Fruit fly (Drosophila melanogaster) whole organism, embryonic: ENCODE results near the gene Cpr65Au.

Experiments used
- Ada2b ChIP-seq: fragments of 200-800 bp; sonication (Bioruptor generic); IDR thresholded peaks from 2 replicates; pipeline ENCODE4 v1.3.6; 2022; ENCODE audit warnings: missing biosample characterization, missing genetic modification characterization
- Awh ChIP-seq: fragments of 200-800 bp; sonication (Bioruptor generic); IDR thresholded peaks from 2 replicates; pipeline ENCODE4, ENCODE4 v1.3.6; 2022; ENCODE audit warnings: missing biosample characterization, missing genetic modification characterization
- CG10209 ChIP-seq: fragments of 200-800 bp; sonication (Bioruptor generic); optimal IDR thresholded peaks from 3 replicates; lab custom pipeline; 2017; ENCODE audit warnings: missing biosample characterization, mild to moderate bottlenecking, missing genetic modification characterization, missing genetic modification reagents
- CG10979 ChIP-seq: fragments of 200-800 bp; sonication (Bioruptor generic); optimal IDR thresholded peaks from 2 replicates; lab custom pipeline; 2018; ENCODE audit warnings: missing biosample characterization, mild to moderate bottlenecking, missing genetic modification characterization, moderate library complexity
- CG14014 ChIP-seq: fragments of 200-800 bp; sonication (Bioruptor generic); IDR thresholded peaks from 2 replicates; pipeline ENCODE4 v1.3.6; 2022; ENCODE audit warnings: missing biosample characterization, missing genetic modification characterization
- CG14050 ChIP-seq: fragments of 200-800 bp; sonication (Bioruptor generic); IDR thresholded peaks from 3 replicates; pipeline ENCODE4 v1.3.6; 2022; ENCODE audit warnings: missing biosample characterization, missing genetic modification characterization
- CG15011 ChIP-seq: fragments of 200-800 bp; sonication (Bioruptor generic); optimal IDR thresholded peaks from 3 replicates; lab custom pipeline; 2018; ENCODE audit warnings: missing biosample characterization, mild to moderate bottlenecking, missing genetic modification characterization
- CG17359 ChIP-seq: fragments of 200-800 bp; sonication (Bioruptor generic); optimal IDR thresholded peaks from 3 replicates; lab custom pipeline; 2018; ENCODE audit warnings: missing biosample characterization, mild to moderate bottlenecking, missing genetic modification characterization, moderate library complexity
- CG17361 ChIP-seq: fragments of 200-800 bp; sonication (Bioruptor generic); IDR thresholded peaks from 3 replicates; pipeline ENCODE4 v1.3.6; 2022; ENCODE audit warnings: missing biosample characterization, missing genetic modification characterization
- CG17385 ChIP-seq: fragments of 200-800 bp; sonication (Bioruptor generic); optimal IDR thresholded peaks from 3 replicates; lab custom pipeline; 2018; ENCODE audit warnings: missing biosample characterization, mild to moderate bottlenecking, missing genetic modification characterization
- CG17829 ChIP-seq: fragments of 200-800 bp; optimal IDR thresholded peaks from 2 replicates; lab custom pipeline; 2019; ENCODE audit warnings: missing biosample characterization, mild to moderate bottlenecking, missing genetic modification characterization, moderate library complexity
- CG30403 ChIP-seq: fragments of 200-800 bp; sonication (Bioruptor generic); optimal IDR thresholded peaks from 3 replicates; lab custom pipeline; 2016; ENCODE audit warnings: missing biosample characterization, missing genetic modification characterization
- CG31441 ChIP-seq: fragments of 200-800 bp; sonication (Bioruptor generic); IDR thresholded peaks from 2 replicates; pipeline ENCODE4 v1.3.6; 2022; ENCODE audit warnings: missing biosample characterization, missing genetic modification characterization
- CG3281 ChIP-seq: fragments of 200-800 bp; sonication (Bioruptor generic); optimal IDR thresholded peaks from 3 replicates; lab custom pipeline; 2017; ENCODE audit warnings: missing biosample characterization, mild to moderate bottlenecking, missing genetic modification characterization
- CG3847 ChIP-seq: fragments of 200-800 bp; sonication (Bioruptor generic); IDR thresholded peaks from 2 replicates; pipeline ENCODE4 v1.3.6; 2022; ENCODE audit warnings: missing biosample characterization, missing genetic modification characterization
- CG4424 ChIP-seq: fragments of 200-800 bp; sonication (Bioruptor generic); optimal IDR thresholded peaks from 3 replicates; lab custom pipeline; 2016; ENCODE audit warnings: missing biosample characterization, missing genetic modification characterization
- CG7786 ChIP-seq: fragments of 200-800 bp; sonication (Bioruptor generic); optimal IDR thresholded peaks from 2 replicates; lab custom pipeline; 2016; ENCODE audit warnings: missing biosample characterization, missing genetic modification characterization
- CG7839 ChIP-seq: fragments of 200-800 bp; sonication (Bioruptor generic); optimal IDR thresholded peaks from 3 replicates; lab custom pipeline; 2018; ENCODE audit warnings: missing biosample characterization, mild to moderate bottlenecking, missing genetic modification characterization, moderate library complexity
- CG8924 ChIP-seq: fragments of 200-800 bp; optimal IDR thresholded peaks from 3 replicates; lab custom pipeline; 2019; ENCODE audit warnings: missing biosample characterization, mild to moderate bottlenecking, missing genetic modification characterization, moderate library complexity
- CG9727 ChIP-seq: fragments of 200-800 bp; sonication (Bioruptor generic); optimal IDR thresholded peaks from 3 replicates; lab custom pipeline; 2017; ENCODE audit warnings: missing biosample characterization, mild to moderate bottlenecking, missing genetic modification characterization
- CG9932 ChIP-seq: fragments of 200-800 bp; sonication (Bioruptor generic); IDR thresholded peaks from 2 replicates; pipeline ENCODE4 v1.3.6; 2022; ENCODE audit warnings: missing biosample characterization, missing genetic modification characterization
- CHES-1-like ChIP-seq: fragments of 200-800 bp; sonication (Bioruptor generic); optimal IDR thresholded peaks from 2 replicates; lab custom pipeline; 2016; ENCODE audit warnings: missing biosample characterization, missing genetic modification characterization
- Dek ChIP-seq: fragments of 200-800 bp; sonication (Bioruptor generic); optimal IDR thresholded peaks from 3 replicates; lab custom pipeline; 2019; ENCODE audit warnings: missing biosample characterization, mild to moderate bottlenecking, missing genetic modification characterization, moderate library complexity
- Hand ChIP-seq: fragments of 200-800 bp; sonication (Bioruptor generic); optimal IDR thresholded peaks from 2 replicates; lab custom pipeline; 2017; ENCODE audit warnings: mild to moderate bottlenecking, missing biosample characterization, missing genetic modification reagents, missing genetic modification characterization
- Mes4 ChIP-seq: fragments of 200-800 bp; sonication (Bioruptor generic); optimal IDR thresholded peaks from 2 replicates; lab custom pipeline; 2016; ENCODE audit warnings: missing biosample characterization, missing genetic modification characterization
- Oli ChIP-seq: fragments of 200-800 bp; sonication (Bioruptor generic); optimal IDR thresholded peaks from 2 replicates; lab custom pipeline; 2018; ENCODE audit warnings: missing biosample characterization, mild to moderate bottlenecking, missing genetic modification characterization, moderate library complexity
- PHDP ChIP-seq: fragments of 200-800 bp; sonication (Bioruptor generic); optimal IDR thresholded peaks from 3 replicates; lab custom pipeline; 2018; ENCODE audit warnings: missing biosample characterization, mild to moderate bottlenecking, missing genetic modification characterization, moderate library complexity
- Xrp1 ChIP-seq: fragments of 200-800 bp; sonication (Bioruptor generic); IDR thresholded peaks from 2 replicates; pipeline ENCODE4 v1.3.6; 2022; ENCODE audit warnings: missing biosample characterization, missing genetic modification characterization
- ac ChIP-seq: fragments of 200-800 bp; sonication (Bioruptor generic); optimal IDR thresholded peaks from 3 replicates; lab custom pipeline; 2017; ENCODE audit warnings: missing biosample characterization, mild to moderate bottlenecking, missing genetic modification characterization
- cad ChIP-seq: fragments of >200 bp; optimal IDR thresholded peaks from 2 replicates; lab custom pipeline; 2017; ENCODE audit warnings: missing biosample characterization, missing genetic modification characterization
- cg ChIP-seq: fragments of 200-800 bp; sonication (Bioruptor generic); optimal IDR thresholded peaks from 3 replicates; lab custom pipeline; 2019; ENCODE audit warnings: missing biosample characterization, mild to moderate bottlenecking, missing genetic modification characterization, moderate library complexity
- chinmo ChIP-seq: fragments of 200-800 bp; sonication (Bioruptor generic); IDR thresholded peaks from 4 replicates; pipeline ENCODE4 v1.3.6; 2022; ENCODE audit warnings: missing biosample characterization, missing genetic modification characterization; ENCODE audit not compliant: partially characterized antibody
- disco-r ChIP-seq: fragments of 200-800 bp; sonication (Bioruptor generic); optimal IDR thresholded peaks from 2 replicates; lab custom pipeline; 2016; ENCODE audit warnings: missing biosample characterization, missing genetic modification characterization
- dysf ChIP-seq: fragments of 200-800 bp; sonication (Bioruptor generic); IDR thresholded peaks from 3 replicates; pipeline ENCODE4 v1.3.6; 2022; ENCODE audit warnings: missing biosample characterization, missing genetic modification characterization
- fd96Cb ChIP-seq: fragments of 200-800 bp; sonication (Bioruptor generic); optimal IDR thresholded peaks from 2 replicates; lab custom pipeline; 2018; ENCODE audit warnings: missing biosample characterization, mild to moderate bottlenecking, missing genetic modification characterization, moderate library complexity
- fru ChIP-seq: fragments of >200 bp; optimal IDR thresholded peaks from 2 replicates; lab custom pipeline; 2017
- grau ChIP-seq: fragments of 200-800 bp; optimal IDR thresholded peaks from 3 replicates; lab custom pipeline; 2019; ENCODE audit warnings: missing biosample characterization, mild to moderate bottlenecking, missing genetic modification characterization, moderate library complexity
- gro ChIP-seq: fragments of 200-800 bp; sonication (Bioruptor generic); optimal IDR thresholded peaks from 2 replicates; lab custom pipeline; 2016; ENCODE audit warnings: missing biosample characterization, missing genetic modification characterization
- gsb-n ChIP-seq: fragments of 200-800 bp; sonication (Bioruptor generic); optimal IDR thresholded peaks from 3 replicates; lab custom pipeline; 2018; ENCODE audit warnings: missing biosample characterization, mild to moderate bottlenecking, missing genetic modification characterization
- jing ChIP-seq: fragments of 200-800 bp; sonication (Bioruptor generic); optimal IDR thresholded peaks from 2 replicates; lab custom pipeline; 2018; ENCODE audit warnings: missing biosample characterization, mild to moderate bottlenecking, missing genetic modification characterization
- kah ChIP-seq: fragments of 200-800 bp; sonication (Bioruptor generic); optimal IDR thresholded peaks from 2 replicates; lab custom pipeline; 2018; ENCODE audit warnings: missing biosample characterization, mild to moderate bottlenecking, missing genetic modification characterization
- lab ChIP-seq: fragments of 200-800 bp; sonication (Bioruptor generic); optimal IDR thresholded peaks from 3 replicates; lab custom pipeline; 2017; ENCODE audit warnings: missing biosample characterization, missing genetic modification characterization, mild to moderate bottlenecking, moderate library complexity, missing genetic modification reagents
- seq ChIP-seq: fragments of 200-800 bp; sonication (Bioruptor generic); IDR thresholded peaks from 2 replicates; pipeline ENCODE4 v1.3.6; 2022; ENCODE audit warnings: missing biosample characterization, missing genetic modification characterization
- slbo ChIP-seq: fragments of 200-800 bp; sonication (Bioruptor generic); IDR thresholded peaks from 2 replicates; pipeline ENCODE4 v1.3.6; 2022; ENCODE audit warnings: missing biosample characterization, missing genetic modification characterization
- sob ChIP-seq: fragments of 200-800 bp; sonication (Bioruptor generic); IDR thresholded peaks from 2 replicates; pipeline ENCODE4 v1.3.6; 2022; ENCODE audit warnings: missing biosample characterization, missing genetic modification characterization
- sqz ChIP-seq: fragments of 200-800 bp; sonication (Bioruptor generic); optimal IDR thresholded peaks from 3 replicates; lab custom pipeline; 2018; ENCODE audit warnings: missing biosample characterization, mild to moderate bottlenecking, missing genetic modification characterization
- stc ChIP-seq: fragments of 200-800 bp; sonication (Bioruptor generic); IDR thresholded peaks from 2 replicates; pipeline ENCODE4 v1.3.6; 2022; ENCODE audit warnings: missing biosample characterization, missing genetic modification characterization
- stwl ChIP-seq: fragments of 200-800 bp; sonication (Bioruptor generic); optimal IDR thresholded peaks from 3 replicates; lab custom pipeline; 2018; ENCODE audit warnings: missing biosample characterization, mild to moderate bottlenecking, missing genetic modification characterization, moderate library complexity
- tio ChIP-seq: fragments of 200-800 bp; sonication (Bioruptor generic); optimal IDR thresholded peaks from 2 replicates; lab custom pipeline; 2017; ENCODE audit warnings: missing biosample characterization, missing genetic modification characterization, inconsistent platforms
- trh ChIP-seq: fragments of 200-800 bp; sonication (Bioruptor generic); optimal IDR thresholded peaks from 2 replicates; lab custom pipeline; 2016; ENCODE audit warnings: missing biosample characterization, missing genetic modification characterization
- unpg ChIP-seq: fragments of 200-800 bp; sonication (Bioruptor generic); optimal IDR thresholded peaks from 3 replicates; lab custom pipeline; 2018; ENCODE audit warnings: missing biosample characterization, mild to moderate bottlenecking, missing genetic modification characterization, moderate library complexity

The Cpr65Au gene

dm6 chr3L:6085988-6086387, 45.9 kb downstream of the Cpr65Au start (continued):
- peak; percentile 14 for TF ChIP-seq Dek (tag; lab: Kevin White, UChicago)
- no peak for TF ChIP-seq Hand
- TF ChIP-seq cad, result no peak
- TF ChIP-seq CG17829, result no peak
- TF ChIP-seq fru (lab: Kevin White, UChicago), result no peak
- TF ChIP-seq CG9932 (GFP tag; lab: Robert Waterston, UW), result peak; percentile 51; the same call in 1 of the 2 replicates
- TF ChIP-seq slbo, result peak; percentile 68
- no peak for TF ChIP-seq stwl (tag; lab: Kevin White, UChicago)
- TF ChIP-seq stc (GFP tag; lab: Robert Waterston, UW), result no peak
- peak; percentile 40 for TF ChIP-seq CG7839 (tag; lab: Kevin White, UChicago)
- TF ChIP-seq CG3847 (GFP tag; lab: Robert Waterston, UW), result peak; percentile 58
- TF ChIP-seq jing (GFP tag; lab: Kevin White, UChicago), result no peak
- peak; percentile 11; the same call in 1 of the 3 replicates for TF ChIP-seq CG14050
- TF ChIP-seq chinmo (GFP tag; lab: Robert Waterston, UW), result no peak
- no peak for TF ChIP-seq Mes4 (GFP tag; lab: Kevin White, UChicago)
- TF ChIP-seq seq (GFP tag; lab: Robert Waterston, UW), result no peak
- no peak for TF ChIP-seq disco-r (GFP tag; lab: Kevin White, UChicago)
- no peak for TF ChIP-seq kah (GFP tag; lab: Kevin White, UChicago)
- TF ChIP-seq CG14014 (GFP tag; lab: Robert Waterston, UW), result no peak
- TF ChIP-seq CG7786 (GFP tag; lab: Kevin White, UChicago), result peak; percentile 14

dm6 chr3L:6085157-6085556, 46.8 kb downstream of the Cpr65Au start:
- TF ChIP-seq sob (GFP tag; lab: Robert Waterston, UW) (0 out of 2 replicates have a peak, but pooled peaks have one; percentile 5), unpg (GFP tag; lab: Kevin White, UChicago) (peak; percentile 33), CG9727 (GFP tag; lab: Kevin White, UChicago) (peak; percentile 28), PHDP (tag; lab: Kevin White, UChicago) (peak; percentile 29), lab (peak; percentile 7), Ada2b (no peak), tio (GFP tag; lab: Kevin White, UChicago) (peak; percentile 4), CG15011 (no peak), Xrp1 (0 out of 2 replicates have a peak, but pooled peaks have one; percentile 23), CG10979 (tag; lab: Kevin White, UChicago) (peak; percentile 51), grau (tag; lab: Kevin White, UChicago) (peak; percentile 48), CG30403 (GFP tag; lab: Kevin White, UChicago) (peak; percentile 15), CG14014 (GFP tag; lab: Robert Waterston, UW) (no peak), CG17359 (peak; percentile 6), cg (GFP tag; lab: Kevin White, UChicago) (no peak), gsb-n (peak; percentile 20), CG17361 (GFP tag; lab: Robert Waterston, UW) (peak; percentile 23; the same call in 1 of the 3 replicates), Oli (tag; lab: Kevin White, UChicago) (peak; percentile 12), ac (GFP tag; lab: Kevin White, UChicago) (no peak), Awh (GFP tag; lab: Robert Waterston, UW) (no peak), CG3281 (GFP tag; lab: Kevin White, UChicago) (peak; percentile 20), gro (no peak), CG8924 (tag; lab: Kevin White, UChicago) (peak; percentile 41), CG4424 (GFP tag; lab: Kevin White, UChicago) (peak; percentile 11), dysf (GFP tag; lab: Robert Waterston, UW) (peak; percentile 47; the same call in 2 of the 3 replicates), CHES-1-like (GFP tag; lab: Kevin White, UChicago) (no peak), sqz (GFP tag; lab: Kevin White, UChicago) (peak; percentile 23), CG17385 (GFP tag; lab: Kevin White, UChicago) (peak; percentile 9), CG31441 (GFP tag; lab: Robert Waterston, UW) (peak; percentile 55; the same call in 1 of the 2 replicates), CG10209 (GFP tag; lab: Kevin White, UChicago) (peak; percentile 3), trh (no peak), fd96Cb (tag; lab: Kevin White, UChicago) (peak; percentile 22)
